Worm (Caenorhabditis elegans): Measurements from ENCODE around the gene smrc-1.

- no peak for TF ChIP-seq aly-1 (tag; optimal IDR thresholded peaks at IDR 0.05)
- no peak for TF ChIP-seq hmbx-1 (tag; optimal IDR thresholded peaks at IDR 0.05)
- TF ChIP-seq hmg-4 (GFP tag; optimal IDR thresholded peaks at IDR 0.05), result no peak
- no peak for TF ChIP-seq tbx-37 (GFP tag; conservative IDR thresholded peaks at IDR 0.05)
- TF ChIP-seq B0310.2 (tag; optimal IDR thresholded peaks at IDR 0.05), result no peak
Measured at ce11 chrIII:6374947-6375415, 15.8 kb upstream of the smrc-1 start, which contains the start of the genes rps-13 and nfx-1.
